Worm (Caenorhabditis elegans): ENCODE measurements around the gene C28D4.4.
"Not testable (repeated sequence)": the region's sequence is repeated elsewhere in the genome, so short reads cannot be mapped to it uniquely, and the experiment has no call there.

C28D4.4 gene

DNA sequence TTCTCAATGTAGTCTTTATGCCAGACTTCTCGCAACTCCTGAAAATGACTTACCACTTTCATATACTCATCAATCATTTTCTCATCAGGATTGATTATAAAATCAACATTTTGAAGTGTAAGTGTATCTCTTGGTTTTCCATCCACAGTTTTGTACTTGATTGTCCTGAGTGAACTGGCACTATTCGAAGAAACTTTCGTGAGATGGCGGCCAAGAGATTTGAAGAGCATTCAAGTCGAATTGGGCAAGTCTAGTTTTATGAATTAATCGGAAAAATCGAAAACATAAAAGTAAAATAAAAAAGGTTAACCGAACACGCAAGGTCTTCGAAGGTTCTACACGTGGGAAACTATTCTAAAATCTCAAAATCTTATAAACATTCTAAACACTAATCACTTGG lies 1.9 kb downstream of the C28D4.4 start, which contains the start of gene C28D4.7:
Gene C28D4.7, minus strand, starts transcription at position 265 of the 400 bp plus-strand sequence.
- no peak for TF ChIP-seq ceh-16 (tag; optimal IDR thresholded peaks at IDR 0.05)
- no peak for TF ChIP-seq nhr-12 (tag; optimal IDR thresholded peaks at IDR 0.05)
- TF ChIP-seq Y55F3AM.14 (GFP tag; optimal IDR thresholded peaks at IDR 0.05) = no peak
- TF ChIP-seq lin-39 (tag; optimal IDR thresholded peaks at IDR 0.05) = no peak
- TF ChIP-seq gmeb-1 (tag; optimal IDR thresholded peaks at IDR 0.05) = no peak
- no peak for TF ChIP-seq aly-2 (tag; optimal IDR thresholded peaks at IDR 0.05)
- no peak for TF ChIP-seq mdl-1 (tag; optimal IDR thresholded peaks at IDR 0.05)
- TF ChIP-seq C34F6.9 (tag; optimal IDR thresholded peaks at IDR 0.05) = no peak
- TF ChIP-seq nhr-23 (tag; optimal IDR thresholded peaks at IDR 0.05) = no peak
- TF ChIP-seq lin-11 (tag; optimal IDR thresholded peaks at IDR 0.05) = no peak
- no peak for TF ChIP-seq nhr-77 (tag; optimal IDR thresholded peaks at IDR 0.05)

- TF ChIP-seq C34F6.9 (tag; optimal IDR thresholded peaks at IDR 0.05); elt-1 (tag; optimal IDR thresholded peaks at IDR 0.05); ama-1 (optimal IDR thresholded peaks at IDR 0.05): not testable (repeated sequence)
These were observed 3.8 kb downstream of the C28D4.4 start, which contains the start of gene gln-6 for ce11 chrIV:9740851-9741549. gln-6 (minus strand) TSS chrIV:9740901.

ce11 chrIV:9739001-9739400 lies 5.8 kb downstream of the C28D4.4 start:
- TF ChIP-seq ztf-11 (tag; optimal IDR thresholded peaks at IDR 0.05) = no peak
- no peak for TF ChIP-seq nhr-23 (tag; optimal IDR thresholded peaks at IDR 0.05)
- TF ChIP-seq F13H6.1 (tag; optimal IDR thresholded peaks at IDR 0.05) = no peak
- TF ChIP-seq ceh-16 (tag; optimal IDR thresholded peaks at IDR 0.05) = no peak
- TF ChIP-seq mab-5 (tag; optimal IDR thresholded peaks at IDR 0.05) = no peak
- no peak for TF ChIP-seq blmp-1 (tag; optimal IDR thresholded peaks at IDR 0.05; ENCODE audit: insufficient read depth)
- no peak for TF ChIP-seq nhr-25 (tag; optimal IDR thresholded peaks at IDR 0.05)
- no peak for TF ChIP-seq nhr-12 (tag; optimal IDR thresholded peaks at IDR 0.05)
- no peak for TF ChIP-seq elt-1 (tag; optimal IDR thresholded peaks at IDR 0.05)

DNA sequence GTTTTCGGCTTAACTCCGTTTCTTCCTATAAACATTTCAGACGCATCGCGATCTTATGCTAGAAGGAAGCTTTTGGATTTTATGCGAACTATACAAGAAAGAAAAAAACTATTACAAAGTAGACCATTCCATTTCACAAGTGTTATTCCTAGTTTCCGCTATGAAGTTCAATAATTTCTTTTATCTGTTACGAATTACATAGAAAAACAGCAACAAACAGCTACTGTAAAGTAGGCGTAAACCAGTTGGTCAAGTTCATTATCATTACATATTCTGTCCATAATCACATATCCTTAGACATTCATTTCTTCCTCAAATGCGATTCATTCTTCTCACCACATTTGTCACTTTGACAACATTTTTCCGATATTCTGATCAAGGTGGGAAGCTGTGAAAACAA lies 6.6 kb downstream of the C28D4.4 start, which contains the start of gene C28D4.10:
Gene C28D4.10, plus strand, starts transcription at position 301 of the 400 bp plus-strand sequence.
- TF ChIP-seq nhr-10 (tag; optimal IDR thresholded peaks at IDR 0.05) (no peak), zag-1 (tag; optimal IDR thresholded peaks at IDR 0.05) (no peak), lin-11 (tag; optimal IDR thresholded peaks at IDR 0.05) (no peak), egl-27 (tag; optimal IDR thresholded peaks at IDR 0.05) (no peak), nhr-21 (tag; optimal IDR thresholded peaks at IDR 0.05) (no peak), sma-3 (GFP tag; optimal IDR thresholded peaks at IDR 0.05) (no peak), ceh-82 (tag; optimal IDR thresholded peaks at IDR 0.05) (no peak), ZK546.5 (tag; optimal IDR thresholded peaks at IDR 0.05) (no peak), elt-3 (tag; optimal IDR thresholded peaks at IDR 0.05) (no peak), F13H6.1 (tag; optimal IDR thresholded peaks at IDR 0.05) (no peak), sem-4 (tag; optimal IDR thresholded peaks at IDR 0.05) (no peak), ztf-11 (tag; optimal IDR thresholded peaks at IDR 0.05) (no peak), fos-1 (tag; optimal IDR thresholded peaks at IDR 0.05) (no peak), nhr-12 (tag; optimal IDR thresholded peaks at IDR 0.05) (no peak), snpc-4 (tag; optimal IDR thresholded peaks at IDR 0.05) (no peak), mbf-1 (tag; optimal IDR thresholded peaks at IDR 0.05) (no peak), lin-39 (tag; optimal IDR thresholded peaks at IDR 0.05) (no peak), elt-1 (tag; optimal IDR thresholded peaks at IDR 0.05) (no peak)

ce11 chrIV:9737204-9737790 lies 7.5 kb downstream of the C28D4.4 start, which contains the start of gene cka-1:
cka-1 (minus strand) TSS chrIV:9737621.
- TF ChIP-seq nhr-77 (tag; optimal IDR thresholded peaks at IDR 0.05) (no peak), blmp-1 (tag; optimal IDR thresholded peaks at IDR 0.05; ENCODE audit: insufficient read depth) (no peak), ceh-82 (tag; optimal IDR thresholded peaks at IDR 0.05) (no peak), unc-55 (GFP tag; optimal IDR thresholded peaks at IDR 0.05) (no peak), ztf-11 (tag; optimal IDR thresholded peaks at IDR 0.05) (no peak), nhr-21 (tag; optimal IDR thresholded peaks at IDR 0.05) (no peak), ZK546.5 (tag; optimal IDR thresholded peaks at IDR 0.05) (no peak), gmeb-1 (tag; optimal IDR thresholded peaks at IDR 0.05) (no peak), nhr-25 (tag; optimal IDR thresholded peaks at IDR 0.05) (no peak), nhr-11 (tag; optimal IDR thresholded peaks at IDR 0.05) (no peak), R02D3.7 (tag; optimal IDR thresholded peaks at IDR 0.05) (no peak), crh-2 (tag; optimal IDR thresholded peaks at IDR 0.05) (no peak), Y55F3AM.14 (GFP tag; optimal IDR thresholded peaks at IDR 0.05) (no peak), ceh-16 (tag; optimal IDR thresholded peaks at IDR 0.05) (no peak), alr-1 (tag; optimal IDR thresholded peaks at IDR 0.05) (no peak), aly-2 (tag; optimal IDR thresholded peaks at IDR 0.05) (no peak), snpc-4 (tag; optimal IDR thresholded peaks at IDR 0.05) (no peak), nhr-10 (tag; optimal IDR thresholded peaks at IDR 0.05) (no peak), nhr-12 (tag; optimal IDR thresholded peaks at IDR 0.05) (no peak), unc-39 (tag; optimal IDR thresholded peaks at IDR 0.05) (no peak), mbf-1 (tag; optimal IDR thresholded peaks at IDR 0.05) (no peak), unc-62 (GFP tag; optimal IDR thresholded peaks at IDR 0.05) (no peak), nhr-6 (tag; optimal IDR thresholded peaks at IDR 0.05) (no peak), skn-1 (tag; optimal IDR thresholded peaks at IDR 0.05) (no peak), sma-9 (GFP tag; optimal IDR thresholded peaks at IDR 0.05) (peak; percentile 0), sma-9 (tag; optimal IDR thresholded peaks at IDR 0.05) (no peak), lin-39 (tag; optimal IDR thresholded peaks at IDR 0.05) (no peak), sem-4 (tag; optimal IDR thresholded peaks at IDR 0.05) (peak; percentile 20), ama-1 (optimal IDR thresholded peaks at IDR 0.05) (no peak), mab-5 (tag; optimal IDR thresholded peaks at IDR 0.05) (no peak), elt-1 (tag; optimal IDR thresholded peaks at IDR 0.05) (no peak)
